Fruit fly (Drosophila melanogaster): Measurements from ENCODE around the gene CG33635.
A peak's percentile ranks its signal among the peaks of the same experiment; 100 is the strongest.

Gene CG33635

DNA sequence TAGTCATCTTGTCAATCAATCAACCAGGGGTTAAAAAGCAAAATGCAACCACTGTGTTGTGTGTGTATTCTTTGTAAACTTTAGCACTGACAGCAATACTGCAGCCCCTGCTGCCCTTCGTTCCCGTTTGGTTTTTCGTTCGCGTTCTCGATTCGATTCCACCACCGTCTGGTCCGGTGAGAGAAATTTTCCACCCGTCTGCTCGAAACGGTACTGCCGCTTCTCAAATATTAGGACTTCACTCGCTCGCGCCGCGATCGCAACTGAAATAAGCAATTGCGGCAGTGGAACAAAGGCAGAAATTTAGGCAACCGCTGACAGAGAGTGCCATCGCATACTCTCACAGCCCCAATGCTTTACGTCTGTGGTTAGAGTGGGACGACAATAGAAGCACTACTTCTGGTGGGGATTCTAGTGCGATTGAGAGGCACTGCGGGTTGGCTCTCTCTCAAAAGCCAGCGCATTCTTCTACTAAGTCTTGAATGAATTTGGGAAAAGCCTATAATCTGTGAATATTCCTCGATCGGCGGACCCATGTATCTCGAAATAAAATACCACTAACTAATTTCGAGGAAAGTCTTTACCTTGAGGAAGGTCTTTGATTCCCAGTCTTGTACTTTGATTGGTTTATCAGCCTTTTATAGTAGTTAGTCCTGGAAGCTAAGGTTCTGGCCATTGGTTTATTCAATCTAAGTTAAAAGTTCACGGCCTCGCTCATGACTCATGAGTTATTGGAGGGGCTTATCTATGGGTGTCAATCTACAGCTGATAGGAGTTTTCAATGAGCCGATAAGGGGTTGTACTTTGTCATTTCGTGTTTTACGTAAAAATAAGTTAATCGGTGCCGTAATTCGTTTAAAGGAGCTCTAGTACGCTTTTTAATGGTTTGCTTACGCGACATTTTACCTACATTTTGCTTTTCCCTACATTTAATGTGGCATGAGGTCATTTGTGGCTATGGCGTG lies 29.2 kb downstream of the CG33635 start (continued):
- TF ChIP-seq Meics (GFP tag; optimal IDR thresholded peaks at IDR 0.05) (peak; percentile 39), CG12659 (GFP tag; optimal IDR thresholded peaks at IDR 0.05) (peak; percentile 60), ara (GFP tag; IDR thresholded peaks at IDR 0.05) (0 out of 2 replicates have a peak, but pooled peaks have one; percentile 14), Ada2b (GFP tag; IDR thresholded peaks at IDR 0.05) (no peak), Eip74EF (GFP tag; optimal IDR thresholded peaks at IDR 0.05) (peak in 1 of 2 experiments; percentile 35), CG42726 (GFP tag; IDR thresholded peaks at IDR 0.05; ENCODE audit: partially characterized antibody) (peak; percentile 67; the same call in 1 of the 2 replicates), tgo (GFP tag; IDR thresholded peaks at IDR 0.05) (no peak), CG32767 (GFP tag; IDR thresholded peaks at IDR 0.05) (peak; percentile 66), pan (optimal IDR thresholded peaks at IDR 0.05) (no peak), pan (GFP tag; optimal IDR thresholded peaks at IDR 0.05 in 1 of 2, IDR thresholded peaks at IDR 0.05 in 1 of 2) (peak in 1 of 2 experiments; percentile 72), CG3065 (GFP tag; optimal IDR thresholded peaks at IDR 0.05) (no peak), nmo (GFP tag; optimal IDR thresholded peaks at IDR 0.05) (peak; percentile 4), Gsc (GFP tag; IDR thresholded peaks at IDR 0.05) (no peak), HLHmδ (GFP tag; optimal IDR thresholded peaks at IDR 0.05) (peak; percentile 56), jumu (GFP tag; optimal IDR thresholded peaks at IDR 0.05) (no peak), sens-2 (GFP tag; IDR thresholded peaks at IDR 0.05) (no peak), trem (tag; optimal IDR thresholded peaks at IDR 0.05) (peak; percentile 32), odd (GFP tag; optimal IDR thresholded peaks at IDR 0.05) (peak; percentile 21), CG6272 (GFP tag; IDR thresholded peaks at IDR 0.05) (0 out of 2 replicates have a peak, but pooled peaks have one; percentile 12), fd3F (GFP tag; optimal IDR thresholded peaks at IDR 0.05) (no peak), pita (GFP tag; optimal IDR thresholded peaks at IDR 0.05) (no peak), HmgD (GFP tag; optimal IDR thresholded peaks at IDR 0.05) (peak; percentile 20), prd (optimal IDR thresholded peaks at IDR 0.05) (no peak), prd (GFP tag; IDR thresholded peaks at IDR 0.05) (no peak), CG12391 (tag; optimal IDR thresholded peaks at IDR 0.05) (peak; percentile 29), Drgx (GFP tag; IDR thresholded peaks at IDR 0.05) (0 out of 2 replicates have a peak, but pooled peaks have one; percentile 27), luna (GFP tag; optimal IDR thresholded peaks at IDR 0.05) (no peak), ash1 (GFP tag; optimal IDR thresholded peaks at IDR 0.05) (peak; percentile 33), CG4404 (GFP tag; IDR thresholded peaks at IDR 0.05) (no peak), CG31388 (GFP tag; optimal IDR thresholded peaks at IDR 0.05) (no peak), al (GFP tag; IDR thresholded peaks at IDR 0.05) (no peak), Ptx1 (GFP tag; IDR thresholded peaks at IDR 0.05) (no peak), ato (GFP tag; IDR thresholded peaks at IDR 0.05; ENCODE audit: partially characterized antibody) (peak; percentile 25; the same call in 1 of the 2 replicates), ken (GFP tag; IDR thresholded peaks at IDR 0.05) (0 out of 3 replicates have a peak, but pooled peaks have one; percentile 20), BtbVII (GFP tag; optimal IDR thresholded peaks at IDR 0.05) (peak; percentile 72), nerfin-1 (tag; optimal IDR thresholded peaks at IDR 0.05) (peak; percentile 67), tna (GFP tag; IDR thresholded peaks at IDR 0.05; ENCODE audit: partially characterized antibody) (peak; percentile 42; the same call in 1 of the 2 replicates), Atf3 (GFP tag; optimal IDR thresholded peaks at IDR 0.05) (no peak), pros (GFP tag; optimal IDR thresholded peaks at IDR 0.05) (peak; percentile 70), CG4707 (GFP tag; optimal IDR thresholded peaks at IDR 0.05) (peak; percentile 64), cas (GFP tag; IDR thresholded peaks at IDR 0.05) (peak; percentile 36; the same call in 1 of the 2 replicates), jigr1 (GFP tag; IDR thresholded peaks at IDR 0.05) (no peak), trh (GFP tag; optimal IDR thresholded peaks at IDR 0.05) (no peak), CG1832 (GFP tag; optimal IDR thresholded peaks at IDR 0.05) (peak; percentile 79), Asciz (GFP tag; optimal IDR thresholded peaks at IDR 0.05) (peak; percentile 30), sd (tag; optimal IDR thresholded peaks at IDR 0.05) (peak; percentile 96), maf-S (GFP tag; optimal IDR thresholded peaks at IDR 0.05) (no peak), sqz (GFP tag; optimal IDR thresholded peaks at IDR 0.05) (peak; percentile 2)
